Worm (Caenorhabditis elegans): ENCODE measurements around the gene mrpl-45.

DNA sequence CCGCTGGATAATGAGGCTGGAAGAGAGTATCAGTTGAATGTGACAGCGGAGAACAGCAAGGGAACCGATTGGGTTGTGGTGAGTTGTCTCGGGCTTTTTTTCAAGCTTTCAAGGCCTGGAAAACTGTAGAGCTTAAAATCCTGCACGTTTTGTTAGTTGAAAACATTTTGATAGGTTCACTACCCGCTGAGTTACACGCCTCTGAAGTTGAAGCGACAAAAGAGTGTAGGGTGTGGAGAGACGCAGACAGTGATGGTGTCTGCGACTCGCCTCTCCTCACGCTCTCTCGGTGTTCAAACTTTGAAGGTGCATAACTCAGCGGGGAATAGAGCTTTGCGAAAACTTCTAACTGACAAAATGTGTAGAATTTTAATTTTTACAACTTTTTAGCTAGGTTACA is 28.5 kb downstream of the mrpl-45 start:
- TF ChIP-seq arid-1 (GFP tag; conservative IDR thresholded peaks at IDR 0.05) (no peak), daf-19 (GFP tag; conservative IDR thresholded peaks at IDR 0.05) (no peak), gei-8 (GFP tag; optimal IDR thresholded peaks at IDR 0.05) (no peak), F26F4.8 (GFP tag; conservative IDR thresholded peaks at IDR 0.05) (no peak), F10B5.3 (tag; optimal IDR thresholded peaks at IDR 0.05) (no peak), fkh-10 (GFP tag; optimal IDR thresholded peaks at IDR 0.05) (no peak), aly-2 (tag; optimal IDR thresholded peaks at IDR 0.05) (no peak), dpl-1 (GFP tag; optimal IDR thresholded peaks at IDR 0.05) (no peak), zip-2 (tag; optimal IDR thresholded peaks at IDR 0.05) (no peak), hlh-30 (tag; optimal IDR thresholded peaks at IDR 0.05; ENCODE audit: insufficient read depth) (no peak), lir-3 (tag; optimal IDR thresholded peaks at IDR 0.05) (no peak), nhr-237 (tag; optimal IDR thresholded peaks at IDR 0.05) (no peak), nhr-25 (tag; optimal IDR thresholded peaks at IDR 0.05; ENCODE audit: borderline replicate concordance, insufficient read depth) (no peak)

Measured in whole organism, L4 larva.